Fruit fly (Drosophila melanogaster) whole organism, embryonic: ENCODE results near the gene Dlic.

Experiments
- CG10431 ChIP-seq: fragments of 200-800 bp; sonication (Bioruptor generic); optimal IDR thresholded peaks from 3 replicates; lab custom pipeline; 2018; ENCODE audit warnings: missing biosample characterization, mild to moderate bottlenecking, missing genetic modification characterization
- CG11247 ChIP-seq: fragments of 200-800 bp; sonication (Bioruptor generic); IDR thresholded peaks from 2 replicates; pipeline ENCODE4 v1.3.6; 2022; ENCODE audit warnings: missing biosample characterization, missing genetic modification characterization
- CG11696 ChIP-seq: fragments of 200-800 bp; sonication (Bioruptor generic); IDR thresholded peaks from 2 replicates; pipeline ENCODE4 v1.3.6; 2022; ENCODE audit warnings: missing biosample characterization, missing genetic modification characterization
- CG1233 ChIP-seq: fragments of 200-800 bp; sonication (Bioruptor generic); optimal IDR thresholded peaks from 4 replicates; lab custom pipeline; 2018; ENCODE audit warnings: missing biosample characterization, mild to moderate bottlenecking, missing genetic modification characterization
- CG13123 ChIP-seq: fragments of 200-800 bp; sonication (Bioruptor generic); optimal IDR thresholded peaks from 2 replicates; lab custom pipeline; 2016; ENCODE audit warnings: missing biosample characterization, missing genetic modification characterization
- CG1603 ChIP-seq: fragments of 200-800 bp; sonication (Bioruptor generic); optimal IDR thresholded peaks from 2 replicates; lab custom pipeline; 2019; ENCODE audit warnings: missing biosample characterization, mild to moderate bottlenecking, missing genetic modification characterization, moderate library complexity
- CG1647 ChIP-seq: fragments of 200-800 bp; sonication (Bioruptor generic); optimal IDR thresholded peaks from 3 replicates; lab custom pipeline; 2016; ENCODE audit warnings: missing biosample characterization, missing genetic modification characterization
- CG16813 ChIP-seq: fragments of 200-800 bp; sonication (Bioruptor generic); IDR thresholded peaks from 3 replicates; pipeline ENCODE4 v1.3.6; 2022; ENCODE audit warnings: missing biosample characterization, missing genetic modification characterization; ENCODE audit not compliant: partially characterized antibody
- CG1792 ChIP-seq: fragments of 200-800 bp; sonication (Bioruptor generic); optimal IDR thresholded peaks from 2 replicates; lab custom pipeline; 2016; ENCODE audit warnings: missing biosample characterization, missing genetic modification characterization
- CG18011 ChIP-seq: fragments of 200-800 bp; sonication (Bioruptor generic); optimal IDR thresholded peaks from 2 replicates; lab custom pipeline; 2017; ENCODE audit warnings: missing biosample characterization, missing genetic modification characterization, mild to moderate bottlenecking, moderate library complexity, missing genotype
- CG2116 ChIP-seq: fragments of 200-800 bp; sonication (Bioruptor generic); optimal IDR thresholded peaks from 3 replicates; lab custom pipeline; 2018; ENCODE audit warnings: missing biosample characterization, mild to moderate bottlenecking, missing genetic modification characterization
- CG3726 ChIP-seq: fragments of 200-800 bp; sonication (Bioruptor generic); IDR thresholded peaks from 3 replicates; pipeline ENCODE4, ENCODE4 v1.3.6; 2022; ENCODE audit warnings: missing biosample characterization, missing genetic modification characterization
- CG3847 ChIP-seq: fragments of 200-800 bp; sonication (Bioruptor generic); IDR thresholded peaks from 2 replicates; pipeline ENCODE4 v1.3.6; 2022; ENCODE audit warnings: missing biosample characterization, missing genetic modification characterization
- CG4424 ChIP-seq: fragments of 200-800 bp; sonication (Bioruptor generic); optimal IDR thresholded peaks from 3 replicates; lab custom pipeline; 2016; ENCODE audit warnings: missing biosample characterization, missing genetic modification characterization
- CG4617 ChIP-seq: fragments of 200-800 bp; sonication (Bioruptor generic); optimal IDR thresholded peaks from 3 replicates; lab custom pipeline; 2016; ENCODE audit warnings: missing biosample characterization, missing genetic modification characterization, borderline replicate concordance
- CG4820 ChIP-seq: fragments of 200-800 bp; sonication (Bioruptor generic); optimal IDR thresholded peaks from 3 replicates; lab custom pipeline; 2016; ENCODE audit warnings: missing biosample characterization, missing genetic modification characterization
- CG7786 ChIP-seq: fragments of 200-800 bp; sonication (Bioruptor generic); optimal IDR thresholded peaks from 2 replicates; lab custom pipeline; 2016; ENCODE audit warnings: missing biosample characterization, missing genetic modification characterization
- CG8478 ChIP-seq: fragments of >200 bp; optimal IDR thresholded peaks from 2 replicates; lab custom pipeline; 2018
- HmgZ ChIP-seq: fragments of 200-800 bp; sonication (Bioruptor generic); optimal IDR thresholded peaks from 2 replicates; lab custom pipeline; 2018; ENCODE audit warnings: missing biosample characterization, mild to moderate bottlenecking, missing genetic modification characterization
- MESR4 ChIP-seq: fragments of 200-800 bp; sonication (Bioruptor generic); optimal IDR thresholded peaks from 2 replicates; lab custom pipeline; 2018; ENCODE audit warnings: missing biosample characterization, mild to moderate bottlenecking, missing genetic modification characterization, moderate library complexity
- Mad ChIP-seq: fragments of 200-800 bp; sonication (Bioruptor generic); optimal IDR thresholded peaks from 2 replicates; lab custom pipeline; 2016; ENCODE audit warnings: missing biosample characterization, missing genetic modification characterization
- Mrtf ChIP-seq: fragments of 200-800 bp; sonication (Bioruptor generic); IDR thresholded peaks from 3 replicates; pipeline ENCODE4 v1.3.6; 2022; ENCODE audit warnings: missing biosample characterization, missing genetic modification characterization
- Myb ChIP-seq: fragments of 200-800 bp; sonication (Bioruptor generic); optimal IDR thresholded peaks from 2 replicates; lab custom pipeline; 2016; ENCODE audit warnings: missing biosample characterization, missing genetic modification characterization
- NK7.1 ChIP-seq: fragments of 200-800 bp; sonication (Bioruptor generic); optimal IDR thresholded peaks from 3 replicates; lab custom pipeline; 2016; ENCODE audit warnings: missing biosample characterization, missing genetic modification characterization
- Pdp1 ChIP-seq, 2 experiments: fragments of 200-800 bp; sonication (Bioruptor generic); optimal IDR thresholded peaks; 3 replicates each; lab custom pipeline; 2016; ENCODE audit warnings: missing biosample characterization in 2 of 2, missing genetic modification characterization in 2 of 2, mild to moderate bottlenecking in 1 of 2, moderate library complexity in 1 of 2
- Sin3A ChIP-seq: fragments of >200 bp; optimal IDR thresholded peaks from 2 replicates; lab custom pipeline; 2018
- Sox100B ChIP-seq: fragments of 200-800 bp; sonication (Bioruptor generic); optimal IDR thresholded peaks from 3 replicates; lab custom pipeline; 2018; ENCODE audit warnings: missing biosample characterization, mild to moderate bottlenecking, missing genetic modification characterization
- Tbp ChIP-seq: fragments of >200 bp; optimal IDR thresholded peaks from 2 replicates; lab custom pipeline; 2018; ENCODE audit warnings: missing biosample characterization, missing genetic modification characterization
- Trl ChIP-seq, 3 experiments: fragments of >200 bp in 2 of 3; fragments of 200-800 bp in 1 of 3; sonication (Bioruptor generic) in 1 of 3; optimal IDR thresholded peaks; 2 replicates in 1 of 3; 3 replicates in 2 of 3; lab custom pipeline; 2016 to 2017; ENCODE audit warnings: missing biosample characterization in 1 of 3, missing genetic modification characterization in 1 of 3
- ab ChIP-seq: fragments of 200-800 bp; sonication (Bioruptor generic); optimal IDR thresholded peaks from 2 replicates; lab custom pipeline; 2016; ENCODE audit warnings: missing biosample characterization, missing genetic modification characterization
- aop ChIP-seq: fragments of 200-800 bp; sonication (Bioruptor generic); IDR thresholded peaks from 2 replicates; pipeline ENCODE4 v1.3.6; 2022; ENCODE audit warnings: missing biosample characterization, missing genetic modification characterization
- bsh ChIP-seq, 2 experiments: fragments of 200-800 bp; sonication (Bioruptor generic); optimal IDR thresholded peaks; 2 replicates each; lab custom pipeline; 2017 to 2018; ENCODE audit warnings: mild to moderate bottlenecking in 2 of 2, missing biosample characterization in 2 of 2, missing genetic modification characterization in 2 of 2, moderate library complexity in 1 of 2
- crp ChIP-seq, 2 experiments: fragments of 200-800 bp; sonication (Bioruptor generic); optimal IDR thresholded peaks; 2 replicates in 1 of 2; 3 replicates in 1 of 2; lab custom pipeline; 2017; ENCODE audit warnings: missing biosample characterization in 2 of 2, missing genetic modification characterization in 2 of 2, mild to moderate bottlenecking in 1 of 2, moderate library complexity in 1 of 2
- dmrt99B ChIP-seq: fragments of 200-800 bp; sonication (Bioruptor generic); optimal IDR thresholded peaks from 2 replicates; lab custom pipeline; 2018; ENCODE audit warnings: missing biosample characterization, mild to moderate bottlenecking, missing genetic modification characterization, moderate library complexity
- grn ChIP-seq: fragments of 200-800 bp; sonication (Bioruptor generic); optimal IDR thresholded peaks from 3 replicates; lab custom pipeline; 2017; ENCODE audit warnings: missing biosample characterization, missing genetic modification characterization
- inv ChIP-seq: fragments of 200-800 bp; sonication (Bioruptor generic); IDR thresholded peaks from 2 replicates; pipeline ENCODE4 v1.3.6; 2022; ENCODE audit warnings: missing biosample characterization, missing genetic modification characterization; ENCODE audit not compliant: partially characterized antibody
- kah ChIP-seq: fragments of 200-800 bp; sonication (Bioruptor generic); optimal IDR thresholded peaks from 2 replicates; lab custom pipeline; 2018; ENCODE audit warnings: missing biosample characterization, mild to moderate bottlenecking, missing genetic modification characterization
- klu ChIP-seq: fragments of 200-800 bp; sonication (Bioruptor generic); IDR thresholded peaks from 2 replicates; pipeline ENCODE4 v1.3.6; 2022; ENCODE audit warnings: missing biosample characterization, missing genetic modification characterization
- lbe ChIP-seq: fragments of 200-800 bp; sonication (Bioruptor generic); optimal IDR thresholded peaks from 2 replicates; lab custom pipeline; 2016; ENCODE audit warnings: missing biosample characterization, mild to moderate bottlenecking, missing genetic modification characterization
- luna ChIP-seq: fragments of 200-800 bp; sonication (Bioruptor generic); optimal IDR thresholded peaks from 2 replicates; lab custom pipeline; 2016; ENCODE audit warnings: missing biosample characterization, missing genetic modification characterization
- mirr ChIP-seq: fragments of 200-800 bp; sonication (Bioruptor generic); optimal IDR thresholded peaks from 3 replicates; lab custom pipeline; 2018; ENCODE audit warnings: missing biosample characterization, mild to moderate bottlenecking, missing genetic modification characterization
- nerfin-1 ChIP-seq: fragments of 200-800 bp; sonication (Bioruptor generic); optimal IDR thresholded peaks from 3 replicates; lab custom pipeline; 2019; ENCODE audit warnings: missing biosample characterization, mild to moderate bottlenecking, missing genetic modification characterization, moderate library complexity
- nerfin-2 ChIP-seq: fragments of 200-800 bp; sonication (Bioruptor generic); IDR thresholded peaks from 2 replicates; pipeline ENCODE4 v1.3.6; 2022; ENCODE audit warnings: missing biosample characterization, missing genetic modification characterization; ENCODE audit not compliant: partially characterized antibody
- p53 ChIP-seq: fragments of 200-800 bp; sonication (Bioruptor generic); optimal IDR thresholded peaks from 2 replicates; lab custom pipeline; 2016; ENCODE audit warnings: missing biosample characterization, missing genetic modification characterization
- pb ChIP-seq: fragments of 200-800 bp; sonication (Bioruptor generic); optimal IDR thresholded peaks from 3 replicates; lab custom pipeline; 2016; ENCODE audit warnings: missing biosample characterization, missing genetic modification characterization
- pfk ChIP-seq: fragments of 200-800 bp; sonication (Bioruptor generic); optimal IDR thresholded peaks from 2 replicates; lab custom pipeline; 2018; ENCODE audit warnings: missing biosample characterization, mild to moderate bottlenecking, missing genetic modification characterization, moderate library complexity
- sob ChIP-seq: fragments of 200-800 bp; sonication (Bioruptor generic); IDR thresholded peaks from 2 replicates; pipeline ENCODE4 v1.3.6; 2022; ENCODE audit warnings: missing biosample characterization, missing genetic modification characterization
- twi ChIP-seq: fragments of 200-800 bp; optimal IDR thresholded peaks from 2 replicates; lab custom pipeline; 2019; ENCODE audit warnings: missing biosample characterization, mild to moderate bottlenecking, missing genetic modification characterization, moderate library complexity
- vvl ChIP-seq: fragments of 200-800 bp; sonication (Bioruptor generic); IDR thresholded peaks from 2 replicates; pipeline ENCODE4 v1.3.6; 2022; ENCODE audit warnings: missing biosample characterization, missing genetic modification characterization

The Dlic gene

DNA sequence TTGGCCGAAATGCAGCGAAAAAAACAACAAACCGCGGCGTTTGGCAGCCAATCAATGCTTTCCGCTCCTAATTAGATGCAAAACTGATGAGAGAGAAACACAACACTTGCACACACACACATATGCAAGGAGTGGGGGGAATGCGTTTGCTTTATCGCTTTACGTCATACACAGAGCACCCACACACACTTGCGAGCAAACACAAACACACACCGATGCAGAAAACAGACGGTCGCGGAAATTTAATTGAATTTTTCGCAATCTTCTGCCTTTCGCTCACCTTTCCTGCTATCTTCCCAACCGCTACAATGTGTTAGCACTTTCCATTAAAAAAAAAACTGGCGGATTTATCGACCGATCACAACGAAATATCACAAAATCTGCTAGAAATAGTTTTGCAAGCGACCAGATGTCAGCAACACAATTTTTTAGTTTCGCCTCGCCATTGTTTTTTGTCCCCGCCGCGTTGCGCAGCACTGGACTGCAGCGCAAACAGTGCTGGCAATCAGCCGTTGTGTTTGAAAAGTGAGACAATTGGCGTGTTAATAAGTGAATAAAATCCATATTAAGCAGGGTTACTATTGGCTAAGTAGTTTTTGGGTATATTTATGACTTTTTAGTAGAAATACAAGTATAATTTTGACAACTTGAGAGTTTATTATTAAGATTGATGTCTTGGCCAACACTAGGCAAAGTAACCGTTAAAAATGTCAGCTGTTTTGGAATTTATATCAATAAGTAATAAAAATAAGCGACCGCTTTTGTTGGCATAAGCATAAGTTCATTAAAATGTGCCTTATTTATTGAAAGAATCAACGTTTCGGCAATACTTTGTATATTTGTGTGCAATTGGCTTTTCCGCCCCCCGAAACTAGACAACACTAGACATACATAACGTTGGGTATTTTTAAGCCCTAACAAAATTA, 17.4 kb upstream of the Dlic start, which contains the start of gene Klp10A:
TSS of gene Klp10A (minus strand) at position 532 of the 926 bp plus-strand sequence.
- TF ChIP-seq CG2116 (GFP tag; lab: Kevin White, UChicago), result no peak
- no peak for TF ChIP-seq p53 (GFP tag; lab: Kevin White, UChicago)
- no peak for TF ChIP-seq CG1233
- no peak for TF ChIP-seq CG10431 (GFP tag; lab: Kevin White, UChicago)
- no peak for TF ChIP-seq pb (GFP tag; lab: Kevin White, UChicago)
- TF ChIP-seq CG18011 (GFP tag; lab: Kevin White, UChicago), result no peak
- no peak for TF ChIP-seq Sin3A (lab: Kevin White, UChicago)
- peak; percentile 54 for TF ChIP-seq MESR4 (GFP tag; lab: Kevin White, UChicago)
- TF ChIP-seq CG3847, result 0 out of 2 replicates have a peak, but pooled peaks have one; percentile 12
- TF ChIP-seq CG16813 (GFP tag; lab: Robert Waterston, UW), result no peak
- no peak for TF ChIP-seq nerfin-2 (GFP tag; lab: Robert Waterston, UW)
- no peak for TF ChIP-seq CG7786 (GFP tag; lab: Kevin White, UChicago)
- TF ChIP-seq NK7.1 (GFP tag; lab: Kevin White, UChicago), result no peak
- no peak for TF ChIP-seq CG1792 (GFP tag; lab: Kevin White, UChicago)
- no peak for TF ChIP-seq CG11696 (GFP tag; lab: Robert Waterston, UW)
- no peak for TF ChIP-seq Mrtf (GFP tag; lab: Robert Waterston, UW)
- no peak for TF ChIP-seq inv (GFP tag; lab: Robert Waterston, UW)
- no peak for TF ChIP-seq Mad (GFP tag; lab: Kevin White, UChicago)
- TF ChIP-seq mirr (GFP tag; lab: Kevin White, UChicago), result no peak
- TF ChIP-seq CG4424 (GFP tag; lab: Kevin White, UChicago), result peak; percentile 14
- TF ChIP-seq nerfin-1, result peak; percentile 87
- TF ChIP-seq luna (GFP tag; lab: Kevin White, UChicago), result no peak
- TF ChIP-seq CG1603 (tag; lab: Kevin White, UChicago), result peak; percentile 31
- TF ChIP-seq pfk, result no peak
- TF ChIP-seq grn (GFP tag; lab: Kevin White, UChicago), result no peak
- peak; percentile 93 for TF ChIP-seq Myb
- TF ChIP-seq dmrt99B (tag; lab: Kevin White, UChicago), result no peak
- no peak for TF ChIP-seq kah (GFP tag; lab: Kevin White, UChicago)
- TF ChIP-seq CG4617 (GFP tag; lab: Kevin White, UChicago), result peak; percentile 50
- TF ChIP-seq lbe (GFP tag; lab: Kevin White, UChicago), result peak; percentile 48
- peak; percentile 9; the same call in 1 of the 2 replicates for TF ChIP-seq vvl (GFP tag; lab: Robert Waterston, UW)
- TF ChIP-seq CG3726, result no peak
- TF ChIP-seq CG4820 (GFP tag; lab: Kevin White, UChicago), result no peak
- TF ChIP-seq HmgZ (tag; lab: Kevin White, UChicago), result peak; percentile 22
- peak; percentile 11 for TF ChIP-seq CG1647 (GFP tag; lab: Kevin White, UChicago)
- TF ChIP-seq crp (GFP tag; optimal IDR thresholded peaks at IDR 0.05; lab: Kevin White, UChicago), result peak in 1 of 2 experiments; percentile 76
- TF ChIP-seq Sox100B (GFP tag; lab: Kevin White, UChicago), result no peak
- TF ChIP-seq klu (GFP tag; lab: Robert Waterston, UW), result no peak
- peak; percentile 3 for TF ChIP-seq ab (GFP tag; lab: Kevin White, UChicago)
- no peak for TF ChIP-seq bsh (GFP tag; optimal IDR thresholded peaks at IDR 0.05; lab: Kevin White, UChicago)
- peak in 1 of 2 experiments; percentile 90 for TF ChIP-seq Pdp1 (GFP tag; optimal IDR thresholded peaks at IDR 0.05; lab: Kevin White, UChicago)
- no peak for TF ChIP-seq Trl (optimal IDR thresholded peaks at IDR 0.05; lab: Kevin White, UChicago)
- no peak for TF ChIP-seq Trl (GFP tag; optimal IDR thresholded peaks at IDR 0.05; lab: Kevin White, UChicago)
- TF ChIP-seq sob (GFP tag; lab: Robert Waterston, UW), result peak; percentile 43; the same call in 1 of the 2 replicates
- peak; percentile 75 for TF ChIP-seq CG8478 (lab: Kevin White, UChicago)
- no peak for TF ChIP-seq aop (GFP tag; lab: Robert Waterston, UW)
- TF ChIP-seq Tbp (GFP tag; lab: Kevin White, UChicago), result no peak
- TF ChIP-seq twi (tag; lab: Kevin White, UChicago), result no peak
- peak; percentile 21; the same call in 1 of the 2 replicates for TF ChIP-seq CG11247
- TF ChIP-seq CG13123, result no peak
